Worm (Caenorhabditis elegans): ENCODE measurements around the gene sdz-13.

DNA sequence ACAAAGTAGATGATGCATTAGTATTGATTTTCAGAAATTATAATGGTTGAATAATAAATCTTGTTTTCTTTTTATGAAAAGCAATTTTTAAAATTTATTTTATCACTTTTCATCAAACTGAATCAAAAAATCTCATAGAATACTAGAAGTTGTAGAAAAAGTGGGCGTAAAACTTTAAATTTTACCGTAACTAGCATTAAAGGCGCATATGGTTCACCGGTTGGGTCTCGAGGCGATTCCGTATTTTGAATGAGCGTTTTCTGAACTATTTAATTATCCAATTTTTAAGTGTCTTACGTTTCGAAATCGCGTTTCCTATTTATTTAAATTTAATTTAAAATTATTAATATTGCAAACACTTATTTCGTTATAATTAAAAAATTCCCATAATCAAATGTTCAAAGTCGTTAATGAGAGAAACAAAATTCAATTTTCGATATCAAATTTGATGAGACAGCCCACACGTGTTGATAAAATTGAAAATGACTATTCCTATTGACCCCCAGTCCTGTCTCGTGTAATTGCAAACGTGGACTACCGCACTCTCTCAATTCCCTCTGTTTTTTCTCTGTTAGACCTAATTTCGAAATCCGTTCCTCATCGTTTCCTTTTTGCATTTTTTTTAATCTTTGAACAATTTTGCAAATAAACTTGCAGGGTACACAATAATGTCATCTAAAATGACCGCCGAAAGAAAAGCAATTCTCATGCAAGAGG lies 21.0 kb downstream of the sdz-13 start, which contains the start of the genes T11G6.2 and hars-1:
- TF ChIP-seq sdz-38 (tag; optimal IDR thresholded peaks at IDR 0.05) = no peak
- TF ChIP-seq pha-4 (tag; optimal IDR thresholded peaks at IDR 0.05) = no peak
- TF ChIP-seq ceh-79 (tag; optimal IDR thresholded peaks at IDR 0.05) = no peak
- TF ChIP-seq B0336.3 (GFP tag; IDR thresholded peaks at IDR 0.05) = no peak
- no peak for TF ChIP-seq aptf-3 (GFP tag; IDR thresholded peaks at IDR 0.05)
- no peak for TF ChIP-seq nhr-120 (GFP tag; IDR thresholded peaks at IDR 0.05)
- no peak for TF ChIP-seq aptf-2 (GFP tag; conservative IDR thresholded peaks at IDR 0.05)
- TF ChIP-seq unc-130 (GFP tag; optimal IDR thresholded peaks at IDR 0.05) = no peak
- no peak for TF ChIP-seq hmg-20 (GFP tag; IDR thresholded peaks at IDR 0.05)
- TF ChIP-seq sea-2 (GFP tag; IDR thresholded peaks at IDR 0.05) = no peak
- no peak for TF ChIP-seq sptf-2 (GFP tag; optimal IDR thresholded peaks at IDR 0.05)
- no peak for TF ChIP-seq dpl-1 (GFP tag; optimal IDR thresholded peaks at IDR 0.05)
- TF ChIP-seq snpc-4 (GFP tag; optimal IDR thresholded peaks at IDR 0.05) = no peak
- TF ChIP-seq snpc-4 (tag; optimal IDR thresholded peaks at IDR 0.05) = peak in 1 of 4 experiments; percentile 21
- TF ChIP-seq bed-2 (GFP tag; IDR thresholded peaks at IDR 0.05) = no peak

Data from whole organism, young adult.